Fruit fly (Drosophila melanogaster): ENCODE results near the gene CG44227.

CG44227 gene

DNA sequence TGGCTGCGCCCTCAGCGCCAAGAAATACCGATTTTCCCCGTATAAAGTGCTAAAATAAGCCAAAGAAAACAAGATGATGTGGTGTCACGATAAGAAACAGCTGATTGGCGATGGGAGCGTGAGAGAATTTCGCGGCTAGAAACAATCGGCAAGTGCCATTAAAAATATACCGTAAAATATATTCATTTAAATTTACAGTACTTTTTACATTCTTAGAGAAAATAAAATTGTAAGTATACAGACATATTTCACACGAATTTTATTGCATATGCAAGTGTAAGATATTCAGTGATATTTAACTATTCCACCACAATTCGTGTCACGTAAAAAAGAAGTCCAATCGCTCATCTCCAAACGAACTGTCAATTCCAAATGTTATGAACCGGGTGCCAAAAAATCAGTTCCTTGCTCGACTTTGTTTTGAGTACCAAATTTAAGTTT, 8.4 kb downstream of the CG44227 start, which contains the start of the genes Unc50, CG11755 and CG8043 (continued):
- TF ChIP-seq CG1647 (GFP tag; optimal IDR thresholded peaks at IDR 0.05) (peak; percentile 67), exex (tag; optimal IDR thresholded peaks at IDR 0.05) (no peak), gcm2 (GFP tag; optimal IDR thresholded peaks at IDR 0.05) (no peak), sc (optimal IDR thresholded peaks at IDR 0.05) (no peak), sc (GFP tag; optimal IDR thresholded peaks at IDR 0.05) (peak; percentile 29), Hand (GFP tag; optimal IDR thresholded peaks at IDR 0.05) (no peak), CG10366 (GFP tag; IDR thresholded peaks at IDR 0.05) (peak; percentile 48; the same call in 1 of the 2 replicates), gsb-n (tag; optimal IDR thresholded peaks at IDR 0.05) (peak; percentile 69), CG12942 (GFP tag; optimal IDR thresholded peaks at IDR 0.05) (peak; percentile 73), Lim3 (GFP tag; IDR thresholded peaks at IDR 0.05) (no peak), CG12299 (tag; optimal IDR thresholded peaks at IDR 0.05) (peak; percentile 28), cwo (GFP tag; optimal IDR thresholded peaks at IDR 0.05) (peak; percentile 49), luna (GFP tag; optimal IDR thresholded peaks at IDR 0.05) (peak; percentile 48), BEAF-32 (GFP tag; optimal IDR thresholded peaks at IDR 0.05) (peak; percentile 98), Mes4 (GFP tag; optimal IDR thresholded peaks at IDR 0.05) (peak; percentile 27), Med (GFP tag) (peak; percentile 95), Atf-2 (GFP tag; optimal IDR thresholded peaks at IDR 0.05) (peak; percentile 53), CTCF (GFP tag; optimal IDR thresholded peaks at IDR 0.05) (no peak), CG8924 (tag; optimal IDR thresholded peaks at IDR 0.05) (peak; percentile 82), phol (tag; optimal IDR thresholded peaks at IDR 0.05) (peak; percentile 88), Dp (GFP tag; optimal IDR thresholded peaks at IDR 0.05) (peak; percentile 30), CG4854 (GFP tag; optimal IDR thresholded peaks at IDR 0.05) (peak; percentile 70), CG11696 (GFP tag; IDR thresholded peaks at IDR 0.05) (no peak), scrt (GFP tag; optimal IDR thresholded peaks at IDR 0.05) (no peak), CG31388 (GFP tag; optimal IDR thresholded peaks at IDR 0.05) (peak; percentile 30), grn (GFP tag; optimal IDR thresholded peaks at IDR 0.05) (peak; percentile 100), sisA (GFP tag; IDR thresholded peaks at IDR 0.05) (peak; percentile 73), CG14014 (GFP tag; IDR thresholded peaks at IDR 0.05) (peak; percentile 77), fd64A (GFP tag; optimal IDR thresholded peaks at IDR 0.05) (no peak), hb (GFP tag; IDR thresholded peaks at IDR 0.05; ENCODE audit: partially characterized antibody) (peak; percentile 99), schlank (tag; optimal IDR thresholded peaks at IDR 0.05) (peak; percentile 22), CG10321 (GFP tag; IDR thresholded peaks at IDR 0.05) (no peak), ase (GFP tag; IDR thresholded peaks at IDR 0.05) (no peak), CG14441 (GFP tag; IDR thresholded peaks at IDR 0.05) (peak; percentile 67), CG4360 (GFP tag; IDR thresholded peaks at IDR 0.05) (no peak), CG2129 (GFP tag; IDR thresholded peaks at IDR 0.05; ENCODE audit: partially characterized antibody) (peak; percentile 99), Hr3 (GFP tag; optimal IDR thresholded peaks at IDR 0.05) (peak; percentile 78), fu2 (GFP tag; optimal IDR thresholded peaks at IDR 0.05) (peak; percentile 44), aop (GFP tag; IDR thresholded peaks at IDR 0.05) (no peak), Kr (GFP tag; optimal IDR thresholded peaks at IDR 0.05) (no peak), ac (GFP tag; optimal IDR thresholded peaks at IDR 0.05) (peak; percentile 14), tna (GFP tag; IDR thresholded peaks at IDR 0.05; ENCODE audit: partially characterized antibody) (peak; percentile 84; the same call in 1 of the 2 replicates), CG13287 (GFP tag; IDR thresholded peaks at IDR 0.05; ENCODE audit: partially characterized antibody) (peak; percentile 99), CG10267 (tag; optimal IDR thresholded peaks at IDR 0.05) (peak; percentile 77), unc-4 (GFP tag; IDR thresholded peaks at IDR 0.05; ENCODE audit: partially characterized antibody) (peak; percentile 98), cg (GFP tag; optimal IDR thresholded peaks at IDR 0.05) (no peak), HLHmδ (GFP tag; optimal IDR thresholded peaks at IDR 0.05) (no peak), Bdp1 (GFP tag; optimal IDR thresholded peaks at IDR 0.05) (peak; percentile 30), oc (tag; optimal IDR thresholded peaks at IDR 0.05) (peak; percentile 17), CG15514 (GFP tag; optimal IDR thresholded peaks at IDR 0.05) (peak; percentile 96), CG34376 (GFP tag; optimal IDR thresholded peaks at IDR 0.05) (peak; percentile 79)
